Fruit fly (Drosophila melanogaster) whole organism, pupa: ENCODE data around the gene CG3061.

ENCODE experiments used
- CG10348 ChIP-seq: fragments of 200-800 bp; sonication (Bioruptor generic); IDR thresholded peaks from 2 replicates; pipeline ENCODE4 v1.3.6; 2022; ENCODE audit warnings: missing biosample characterization, missing genetic modification characterization
- CG12605 ChIP-seq: fragments of 200-800 bp; sonication (Bioruptor generic); IDR thresholded peaks from 2 replicates; pipeline ENCODE4 v1.3.6; 2022; ENCODE audit warnings: missing biosample characterization, missing genetic modification characterization
- CG13204 ChIP-seq: fragments of 200-800 bp; sonication (Bioruptor generic); optimal IDR thresholded peaks from 2 replicates; lab custom pipeline; 2018; ENCODE audit warnings: missing biosample characterization, mild to moderate bottlenecking, missing genetic modification characterization, moderate library complexity
- CG14655 ChIP-seq: fragments of 200-800 bp; sonication (Bioruptor generic); optimal IDR thresholded peaks from 3 replicates; lab custom pipeline; 2017; ENCODE audit warnings: mild to moderate bottlenecking, missing biosample characterization, missing genetic modification reagents, missing genetic modification characterization
- CG17806 ChIP-seq: fragments of 200-800 bp; sonication (Bioruptor generic); optimal IDR thresholded peaks from 2 replicates; lab custom pipeline; 2018; ENCODE audit warnings: missing biosample characterization, mild to moderate bottlenecking, missing genetic modification characterization, moderate library complexity
- CG32121 ChIP-seq: fragments of 200-800 bp; sonication (Bioruptor generic); IDR thresholded peaks from 2 replicates; pipeline ENCODE4 v1.3.6; 2022; ENCODE audit warnings: missing biosample characterization, missing genetic modification characterization
- CG34367 ChIP-seq: fragments of 200-800 bp; sonication (Bioruptor generic); optimal IDR thresholded peaks from 2 replicates; lab custom pipeline; 2018; ENCODE audit warnings: missing biosample characterization, mild to moderate bottlenecking, missing genetic modification characterization
- CG4496 ChIP-seq: fragments of 200-800 bp; sonication (Bioruptor generic); IDR thresholded peaks from 3 replicates; pipeline ENCODE4 v1.3.6; 2022; ENCODE audit warnings: missing biosample characterization, missing genetic modification characterization
- CG8159 ChIP-seq: fragments of 200-800 bp; sonication (Bioruptor generic); optimal IDR thresholded peaks from 3 replicates; lab custom pipeline; 2018; ENCODE audit warnings: missing biosample characterization, mild to moderate bottlenecking, missing genetic modification characterization, moderate library complexity
- CG8301 ChIP-seq: fragments of 200-800 bp; sonication (Bioruptor generic); optimal IDR thresholded peaks from 2 replicates; lab custom pipeline; 2018; ENCODE audit warnings: missing biosample characterization, mild to moderate bottlenecking, missing genetic modification characterization
- CG9948 ChIP-seq: fragments of 200-800 bp; sonication (Bioruptor generic); optimal IDR thresholded peaks from 2 replicates; lab custom pipeline; 2018; ENCODE audit warnings: missing biosample characterization, mild to moderate bottlenecking, missing genetic modification characterization, moderate library complexity
- D1 ChIP-seq: fragments of 200-800 bp; sonication (Bioruptor generic); optimal IDR thresholded peaks from 2 replicates; lab custom pipeline; 2018; ENCODE audit warnings: missing biosample characterization, mild to moderate bottlenecking, missing genetic modification characterization, moderate library complexity
- EcR ChIP-seq: fragments of 200-800 bp; sonication (Bioruptor generic); optimal IDR thresholded peaks from 3 replicates; lab custom pipeline; 2019; ENCODE audit warnings: missing biosample characterization, missing genetic modification characterization, mild to moderate bottlenecking, moderate library complexity, missing genetic modification reagents
- Ets98B ChIP-seq: fragments of 200-800 bp; sonication (Bioruptor generic); IDR thresholded peaks from 2 replicates; pipeline ENCODE4 v1.3.6; 2022; ENCODE audit warnings: missing biosample characterization, missing genetic modification characterization
- Pif1A ChIP-seq: fragments of 200-800 bp; sonication (Bioruptor generic); optimal IDR thresholded peaks from 3 replicates; lab custom pipeline; 2016; ENCODE audit warnings: missing biosample characterization, missing genetic modification characterization
- Pif1B ChIP-seq: fragments of 200-800 bp; sonication (Bioruptor generic); optimal IDR thresholded peaks from 3 replicates; lab custom pipeline; 2016; ENCODE audit warnings: missing biosample characterization, missing genetic modification characterization
- Snoo ChIP-seq: fragments of 200-800 bp; sonication (Bioruptor generic); optimal IDR thresholded peaks from 3 replicates; lab custom pipeline; 2017; ENCODE audit warnings: missing biosample characterization, mild to moderate bottlenecking, missing genetic modification characterization, inconsistent platforms
- fd96Ca ChIP-seq: fragments of 200-800 bp; sonication (Bioruptor generic); IDR thresholded peaks from 3 replicates; pipeline ENCODE4 v1.3.6; 2022; ENCODE audit warnings: missing biosample characterization, missing genetic modification characterization
- gl ChIP-seq: fragments of 200-800 bp; sonication (Bioruptor generic); optimal IDR thresholded peaks from 2 replicates; lab custom pipeline; 2018; ENCODE audit warnings: missing biosample characterization, mild to moderate bottlenecking, missing genetic modification characterization
- rn ChIP-seq: fragments of 200-800 bp; sonication (Bioruptor generic); IDR thresholded peaks from 2 replicates; pipeline ENCODE4 v1.3.6; 2022; ENCODE audit warnings: missing biosample characterization, missing genetic modification characterization

Gene CG3061

dm6 chr3R:13988923-13989436 is 43.2 kb upstream of the CG3061 start:
- TF ChIP-seq fd96Ca (GFP tag; lab: Robert Waterston, UW) (no peak), gl (tag; lab: Kevin White, UChicago) (peak; percentile 52)
- TF ChIP-seq, all 21 proteins: peak for 1

dm6 chr3R:13989453-13989852 is 42.7 kb upstream of the CG3061 start:
- TF ChIP-seq fd96Ca (GFP tag; lab: Robert Waterston, UW): no peak
- TF ChIP-seq CG13204 (GFP tag; lab: Kevin White, UChicago): no peak
- TF ChIP-seq Ets98B (GFP tag; lab: Robert Waterston, UW): no peak
- peak; percentile 44 for TF ChIP-seq CG8159
- TF ChIP-seq Snoo (tag; lab: Kevin White, UChicago): no peak
- TF ChIP-seq CG14655: peak; percentile 13
- TF ChIP-seq CG9948: peak; percentile 39
- TF ChIP-seq CG4496 (GFP tag; lab: Robert Waterston, UW): no peak
- no peak for TF ChIP-seq CG8301
- TF ChIP-seq CG17806 (tag; lab: Kevin White, UChicago): peak; percentile 23

dm6 chr3R:13990109-13990508 is 42.1 kb upstream of the CG3061 start:
- TF ChIP-seq CG32121 (no peak), Pif1A (GFP tag; lab: Kevin White, UChicago) (no peak), CG4496 (GFP tag; lab: Robert Waterston, UW) (0 out of 3 replicates have a peak, but pooled peaks have one; percentile 35), CG10348 (GFP tag; lab: Robert Waterston, UW) (no peak), Pif1B (GFP tag; lab: Kevin White, UChicago) (no peak), EcR (GFP tag; lab: Kevin White, UChicago) (no peak), fd96Ca (GFP tag; lab: Robert Waterston, UW) (no peak), CG9948 (no peak), CG14655 (no peak)
- TF ChIP-seq, all 21 proteins: peak for 1

DNA sequence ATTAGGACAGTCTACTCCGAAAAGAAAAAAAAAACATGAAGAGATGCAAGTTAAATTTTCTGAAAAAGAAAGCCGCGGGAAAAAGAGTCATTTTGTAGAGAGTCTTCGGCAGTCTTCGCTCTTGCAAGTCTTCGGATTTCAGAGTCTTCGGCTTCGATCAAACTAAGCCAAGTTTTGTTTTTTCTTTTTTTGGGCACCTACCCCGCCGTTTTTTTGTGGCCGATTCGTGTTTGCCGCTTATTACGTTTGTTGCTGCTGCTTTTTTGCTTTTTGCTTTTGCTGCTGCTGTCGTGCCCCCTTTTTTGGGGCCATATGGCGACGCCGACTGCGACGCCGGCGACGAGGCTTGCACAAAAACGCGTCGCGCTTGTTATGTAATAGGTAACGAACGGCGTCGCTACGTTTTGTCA is 40.0 kb upstream of the CG3061 start:
- TF ChIP-seq CG9948 (no peak), CG34367 (tag; lab: Kevin White, UChicago) (no peak), CG8301 (peak; percentile 2), CG13204 (GFP tag; lab: Kevin White, UChicago) (no peak), CG10348 (GFP tag; lab: Robert Waterston, UW) (no peak), CG4496 (GFP tag; lab: Robert Waterston, UW) (peak; percentile 67; the same call in 2 of the 3 replicates), gl (tag; lab: Kevin White, UChicago) (no peak), fd96Ca (GFP tag; lab: Robert Waterston, UW) (peak; percentile 55; the same call in 1 of the 3 replicates), CG32121 (peak; percentile 65; the same call in 1 of the 2 replicates), Ets98B (GFP tag; lab: Robert Waterston, UW) (peak; percentile 46), CG17806 (tag; lab: Kevin White, UChicago) (no peak), EcR (GFP tag; lab: Kevin White, UChicago) (no peak), CG8159 (no peak), D1 (tag; lab: Kevin White, UChicago) (no peak), Pif1A (GFP tag; lab: Kevin White, UChicago) (no peak), CG12605 (GFP tag; lab: Robert Waterston, UW) (peak; percentile 77), Snoo (tag; lab: Kevin White, UChicago) (peak; percentile 29), rn (GFP tag; lab: Robert Waterston, UW) (0 out of 2 replicates have a peak, but pooled peaks have one; percentile 22)

dm6 chr3R:13995426-13995825 is 36.7 kb upstream of the CG3061 start:
- TF ChIP-seq CG4496 (GFP tag; lab: Robert Waterston, UW) (no peak), D1 (tag; lab: Kevin White, UChicago) (no peak), gl (tag; lab: Kevin White, UChicago) (no peak), CG17806 (tag; lab: Kevin White, UChicago) (no peak), EcR (GFP tag; lab: Kevin White, UChicago) (no peak), CG8301 (no peak), fd96Ca (GFP tag; lab: Robert Waterston, UW) (no peak), Snoo (tag; lab: Kevin White, UChicago) (no peak), CG9948 (no peak), Pif1A (GFP tag; lab: Kevin White, UChicago) (no peak), Ets98B (GFP tag; lab: Robert Waterston, UW) (no peak), CG34367 (tag; lab: Kevin White, UChicago) (no peak), CG13204 (GFP tag; lab: Kevin White, UChicago) (no peak), CG8159 (no peak), CG12605 (GFP tag; lab: Robert Waterston, UW) (no peak), rn (GFP tag; lab: Robert Waterston, UW) (no peak), CG10348 (GFP tag; lab: Robert Waterston, UW) (no peak)
- TF ChIP-seq, all 21 proteins: peak for 0

dm6 chr3R:13995933-13996332 is 36.2 kb upstream of the CG3061 start:
- TF ChIP-seq CG13204 (GFP tag; lab: Kevin White, UChicago) (no peak), CG8159 (no peak), EcR (GFP tag; lab: Kevin White, UChicago) (no peak), rn (GFP tag; lab: Robert Waterston, UW) (no peak), fd96Ca (GFP tag; lab: Robert Waterston, UW) (no peak), Snoo (tag; lab: Kevin White, UChicago) (no peak), CG17806 (tag; lab: Kevin White, UChicago) (no peak), CG12605 (GFP tag; lab: Robert Waterston, UW) (no peak), CG10348 (GFP tag; lab: Robert Waterston, UW) (no peak), CG32121 (no peak)
